Fruit fly (Drosophila melanogaster): ENCODE results near the gene dsb.
A peak's percentile ranks its signal among the peaks of the same experiment; 100 is the strongest.

Gene dsb

dm6 chr3L:1861400-1861793, 48.6 kb downstream of the dsb start:
- TF ChIP-seq lov (optimal IDR thresholded peaks at IDR 0.05) (no peak), lov (GFP tag; IDR thresholded peaks at IDR 0.05) (no peak), trh (GFP tag; optimal IDR thresholded peaks at IDR 0.05) (no peak), CG12299 (tag; optimal IDR thresholded peaks at IDR 0.05) (no peak), chif (GFP tag; optimal IDR thresholded peaks at IDR 0.05) (no peak), bsh (GFP tag; optimal IDR thresholded peaks at IDR 0.05) (peak in 1 of 2 experiments; percentile 11), Hr78 (GFP tag; optimal IDR thresholded peaks at IDR 0.05) (peak in 1 of 2 experiments; percentile 78), CG33557 (GFP tag; optimal IDR thresholded peaks at IDR 0.05) (no peak), Rfx (GFP tag; IDR thresholded peaks at IDR 0.05) (no peak), danr (GFP tag; IDR thresholded peaks at IDR 0.05) (no peak), cg (GFP tag; optimal IDR thresholded peaks at IDR 0.05) (peak; percentile 96), CG10366 (GFP tag; IDR thresholded peaks at IDR 0.05) (no peak), lmd (GFP tag; IDR thresholded peaks at IDR 0.05) (no peak), Bdp1 (GFP tag; optimal IDR thresholded peaks at IDR 0.05) (no peak), tx (GFP tag; optimal IDR thresholded peaks at IDR 0.05) (no peak), Ets65A (GFP tag) (peak; percentile 42), CG17612 (GFP tag; IDR thresholded peaks at IDR 0.05) (no peak), tna (GFP tag; IDR thresholded peaks at IDR 0.05; ENCODE audit: partially characterized antibody) (no peak), PHDP (tag; optimal IDR thresholded peaks at IDR 0.05) (no peak), CG10979 (tag; optimal IDR thresholded peaks at IDR 0.05) (no peak), CG15479 (GFP tag; optimal IDR thresholded peaks at IDR 0.05) (no peak), Aef1 (GFP tag; IDR thresholded peaks at IDR 0.05) (no peak), repo (GFP tag; optimal IDR thresholded peaks at IDR 0.05) (no peak), CG4360 (GFP tag; IDR thresholded peaks at IDR 0.05) (peak; percentile 84), CG13287 (GFP tag; IDR thresholded peaks at IDR 0.05; ENCODE audit: partially characterized antibody) (no peak), CG10565 (GFP tag; optimal IDR thresholded peaks at IDR 0.05) (no peak), CG8478 (optimal IDR thresholded peaks at IDR 0.05) (peak; percentile 85), ap (GFP tag; IDR thresholded peaks at IDR 0.05) (no peak), CG10267 (tag; optimal IDR thresholded peaks at IDR 0.05) (no peak), her (GFP tag; optimal IDR thresholded peaks at IDR 0.05) (no peak), D (optimal IDR thresholded peaks at IDR 0.05) (no peak), D (GFP tag; optimal IDR thresholded peaks at IDR 0.05) (no peak), dati (GFP tag; IDR thresholded peaks at IDR 0.05) (no peak), Trl (optimal IDR thresholded peaks at IDR 0.05) (peak; percentile 68 to 88), Trl (GFP tag; optimal IDR thresholded peaks at IDR 0.05) (no peak), CG11247 (GFP tag; IDR thresholded peaks at IDR 0.05) (no peak), CG7372 (GFP tag; IDR thresholded peaks at IDR 0.05) (no peak), kah (GFP tag; optimal IDR thresholded peaks at IDR 0.05) (no peak), B-H2 (GFP tag; optimal IDR thresholded peaks at IDR 0.05) (no peak), CG13424 (tag; optimal IDR thresholded peaks at IDR 0.05) (no peak), CG6689 (GFP tag; IDR thresholded peaks at IDR 0.05) (no peak), exex (tag; optimal IDR thresholded peaks at IDR 0.05) (no peak), Hsf (GFP tag; optimal IDR thresholded peaks at IDR 0.05) (no peak), sc (optimal IDR thresholded peaks at IDR 0.05) (no peak), sc (GFP tag; optimal IDR thresholded peaks at IDR 0.05) (no peak), nom (GFP tag; optimal IDR thresholded peaks at IDR 0.05) (peak; percentile 61), scrt (GFP tag; optimal IDR thresholded peaks at IDR 0.05) (peak; percentile 72), MTF-1 (GFP tag; optimal IDR thresholded peaks at IDR 0.05; ENCODE audit: borderline replicate concordance) (no peak), CG4854 (GFP tag; optimal IDR thresholded peaks at IDR 0.05) (no peak), CG3726 (GFP tag; IDR thresholded peaks at IDR 0.05) (no peak), pita (GFP tag; optimal IDR thresholded peaks at IDR 0.05) (no peak), hkb (optimal IDR thresholded peaks at IDR 0.05) (no peak), hkb (GFP tag; IDR thresholded peaks at IDR 0.05) (no peak), HmgZ (tag; optimal IDR thresholded peaks at IDR 0.05) (no peak)

Measured in whole organism, embryonic.